Fruit fly (Drosophila melanogaster): ENCODE results near the gene CG9592.

The CG9592 gene

DNA sequence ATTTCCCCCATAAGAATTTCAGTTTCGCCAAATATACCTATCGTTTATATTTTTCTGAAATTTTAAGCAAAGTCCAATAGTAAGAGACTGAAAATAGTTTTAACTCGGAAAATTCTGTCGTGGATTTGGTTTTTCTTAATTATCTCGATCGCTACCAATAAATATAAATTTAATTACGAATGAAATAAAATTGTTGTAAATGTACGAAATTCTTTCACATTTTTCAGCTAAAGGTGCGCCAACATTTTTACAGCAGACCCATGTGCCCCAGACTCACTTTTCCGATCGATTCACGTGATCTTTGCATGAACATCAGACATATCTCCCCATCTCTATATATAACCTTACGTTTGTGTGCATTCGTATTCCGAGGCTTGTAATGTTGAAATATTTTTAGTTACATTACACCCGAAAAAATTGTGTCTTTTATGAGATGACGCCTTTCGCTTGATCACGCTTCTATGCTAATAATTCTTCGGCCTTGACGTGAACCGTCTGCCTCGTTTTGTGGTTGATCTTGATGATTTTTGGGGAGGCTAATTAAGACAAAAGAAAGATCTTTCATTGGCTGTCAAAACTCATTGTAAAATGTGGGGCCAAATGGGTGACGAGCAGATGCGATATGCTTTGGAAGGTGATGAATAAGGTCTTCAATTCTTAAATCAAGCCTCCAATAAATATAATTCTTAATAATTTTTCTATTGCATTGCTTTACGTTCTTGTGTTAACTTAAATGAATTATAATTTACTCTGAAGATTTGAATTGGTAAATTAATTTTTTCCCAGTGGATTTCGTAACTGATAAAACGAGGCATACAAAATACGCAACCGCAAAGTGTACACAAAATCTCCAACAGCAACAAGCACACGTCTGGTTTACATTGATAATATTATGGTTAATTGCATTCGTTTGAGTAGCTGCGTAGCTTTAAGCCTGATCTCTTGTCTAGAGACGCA is 27.6 kb downstream of the CG9592 start (continued):
- no peak for TF ChIP-seq jumu (GFP tag; optimal IDR thresholded peaks at IDR 0.05)
- no peak for TF ChIP-seq slou (GFP tag; optimal IDR thresholded peaks at IDR 0.05)
- no peak for TF ChIP-seq CG9215 (GFP tag; IDR thresholded peaks at IDR 0.05)
- no peak for TF ChIP-seq CG16813 (GFP tag; IDR thresholded peaks at IDR 0.05; ENCODE audit: partially characterized antibody)
- TF ChIP-seq CG10267 (tag; optimal IDR thresholded peaks at IDR 0.05): peak; percentile 34
- TF ChIP-seq oc (tag; optimal IDR thresholded peaks at IDR 0.05): no peak
- no peak for TF ChIP-seq tna (GFP tag; IDR thresholded peaks at IDR 0.05; ENCODE audit: partially characterized antibody)
- no peak for TF ChIP-seq CG6175 (GFP tag; IDR thresholded peaks at IDR 0.05)
- no peak for TF ChIP-seq Lim3 (GFP tag; IDR thresholded peaks at IDR 0.05)
- TF ChIP-seq dmrt11E (tag; optimal IDR thresholded peaks at IDR 0.05): peak; percentile 35
- no peak for TF ChIP-seq Atf6 (GFP tag; IDR thresholded peaks at IDR 0.05)
- no peak for TF ChIP-seq Doc2 (GFP tag; IDR thresholded peaks at IDR 0.05)
- TF ChIP-seq ranshi (GFP tag; IDR thresholded peaks at IDR 0.05): 0 out of 2 replicates have a peak, but pooled peaks have one; percentile 43
- TF ChIP-seq disco-r (GFP tag; optimal IDR thresholded peaks at IDR 0.05): no peak
- peak; percentile 42 for TF ChIP-seq Hr3 (GFP tag; optimal IDR thresholded peaks at IDR 0.05)
- TF ChIP-seq CG10147 (GFP tag; optimal IDR thresholded peaks at IDR 0.05): no peak
- no peak for TF ChIP-seq ssp (GFP tag; IDR thresholded peaks at IDR 0.05)
- no peak for TF ChIP-seq C15 (GFP tag; IDR thresholded peaks at IDR 0.05)
- TF ChIP-seq nau (GFP tag; optimal IDR thresholded peaks at IDR 0.05): peak; percentile 59
- TF ChIP-seq kay (GFP tag; optimal IDR thresholded peaks at IDR 0.05): no peak
- peak; percentile 26 for TF ChIP-seq CG6254 (GFP tag; optimal IDR thresholded peaks at IDR 0.05)
- TF ChIP-seq Tbp (GFP tag; optimal IDR thresholded peaks at IDR 0.05): no peak
- TF ChIP-seq tgo (GFP tag; IDR thresholded peaks at IDR 0.05): peak; percentile 35; the same call in 2 of the 3 replicates
- no peak for TF ChIP-seq gce (GFP tag; IDR thresholded peaks at IDR 0.05)
- no peak for TF ChIP-seq BEAF-32 (GFP tag; optimal IDR thresholded peaks at IDR 0.05)
- TF ChIP-seq Hand (GFP tag; optimal IDR thresholded peaks at IDR 0.05): no peak
- TF ChIP-seq vvl (GFP tag; IDR thresholded peaks at IDR 0.05): peak; percentile 19
- peak; percentile 24 for TF ChIP-seq CG10543 (GFP tag; optimal IDR thresholded peaks at IDR 0.05)
- no peak for TF ChIP-seq scrt (GFP tag; optimal IDR thresholded peaks at IDR 0.05)
- peak in 1 of 2 experiments; percentile 25 for TF ChIP-seq chif (GFP tag; optimal IDR thresholded peaks at IDR 0.05)
- TF ChIP-seq MESR4 (GFP tag; optimal IDR thresholded peaks at IDR 0.05): no peak
- peak; percentile 53 for TF ChIP-seq cato (GFP tag; optimal IDR thresholded peaks at IDR 0.05; ENCODE audit: borderline replicate concordance)
- TF ChIP-seq sug (tag; optimal IDR thresholded peaks at IDR 0.05): peak; percentile 40
- TF ChIP-seq HLHmδ (GFP tag; optimal IDR thresholded peaks at IDR 0.05): no peak
- no peak for TF ChIP-seq CG9876 (GFP tag; optimal IDR thresholded peaks at IDR 0.05)
- no peak for TF ChIP-seq maf-S (GFP tag; optimal IDR thresholded peaks at IDR 0.05)
- TF ChIP-seq btn (GFP tag; optimal IDR thresholded peaks at IDR 0.05): peak; percentile 6
- no peak for TF ChIP-seq wor (GFP tag; IDR thresholded peaks at IDR 0.05)
- TF ChIP-seq CG7839 (tag; optimal IDR thresholded peaks at IDR 0.05): peak; percentile 73
- TF ChIP-seq Hr51 (GFP tag; optimal IDR thresholded peaks at IDR 0.05): peak in 1 of 2 experiments; percentile 83
- no peak for TF ChIP-seq Hmx (GFP tag; optimal IDR thresholded peaks at IDR 0.05)
- no peak for TF ChIP-seq insv (GFP tag; optimal IDR thresholded peaks at IDR 0.05)
- no peak for TF ChIP-seq Dad (GFP tag; optimal IDR thresholded peaks at IDR 0.05)
- peak; percentile 8 for TF ChIP-seq jing (GFP tag; optimal IDR thresholded peaks at IDR 0.05)
- peak; percentile 74 for TF ChIP-seq Oli (tag; optimal IDR thresholded peaks at IDR 0.05)
- peak; percentile 0 for TF ChIP-seq HLH54F (GFP tag; optimal IDR thresholded peaks at IDR 0.05)
- no peak for TF ChIP-seq GATAe (GFP tag; conservative IDR thresholded peaks at IDR 0.05)
- no peak for TF ChIP-seq pros (GFP tag; optimal IDR thresholded peaks at IDR 0.05)

Data from whole organism, embryonic.